Comparison of ENCODE assay signal across 1 fruit fly cellular context in genomic region chr3R:20782104-20782654, dm6.
TF ChIP-seq lines count a peak whose summit lies in the region.

No protein-coding gene starts in this region.

TF ChIP-seq in whole organism, prepupa, 60 proteins besides CTCF, POLR2A, EP300 and RAD21 (continued from another document):
- TF ChIP-seq Eip93F (GFP tag; optimal IDR thresholded peaks at IDR 0.05; lab: Kevin White, UChicago) (peak; percentile 19), topi (GFP tag; optimal IDR thresholded peaks at IDR 0.05; lab: Kevin White, UChicago) (peak; percentile 75), CG34406 (GFP tag; optimal IDR thresholded peaks at IDR 0.05; lab: Kevin White, UChicago) (peak; percentile 87), Hr39 (GFP tag; optimal IDR thresholded peaks at IDR 0.05; lab: Kevin White, UChicago) (peak; percentile 77), CG31627 (GFP tag; optimal IDR thresholded peaks at IDR 0.05; lab: Kevin White, UChicago) (peak; percentile 78), Sox102F (GFP tag; optimal IDR thresholded peaks at IDR 0.05; lab: Kevin White, UChicago) (peak; percentile 64), achi (GFP tag; optimal IDR thresholded peaks at IDR 0.05; lab: Kevin White, UChicago) (peak; percentile 91), CG8119 (GFP tag; IDR thresholded peaks at IDR 0.05; lab: Robert Waterston, UW) (peak; percentile 80), Ets96B (tag; optimal IDR thresholded peaks at IDR 0.05; lab: Kevin White, UChicago) (peak; percentile 94), eg (GFP tag; IDR thresholded peaks at IDR 0.05; lab: Robert Waterston, UW) (peak; percentile 88), Eip78C (GFP tag; lab: Kevin White, UChicago) (peak; percentile 94), CG3032 (tag; optimal IDR thresholded peaks at IDR 0.05; lab: Kevin White, UChicago) (peak; percentile 96), fd85E (GFP tag; optimal IDR thresholded peaks at IDR 0.05; lab: Kevin White, UChicago) (no peak), Sox14 (GFP tag; optimal IDR thresholded peaks at IDR 0.05; lab: Kevin White, UChicago) (peak; percentile 78), acj6 (GFP tag; optimal IDR thresholded peaks at IDR 0.05; lab: Kevin White, UChicago) (peak; percentile 92), CG16779 (tag; optimal IDR thresholded peaks at IDR 0.05; lab: Kevin White, UChicago) (peak; percentile 76), Met (GFP tag; optimal IDR thresholded peaks at IDR 0.05; lab: Kevin White, UChicago) (peak; percentile 74), Eip75B (GFP tag; optimal IDR thresholded peaks at IDR 0.05; lab: Kevin White, UChicago) (peak; percentile 80), Smox (GFP tag; optimal IDR thresholded peaks at IDR 0.05; lab: Kevin White, UChicago) (peak; percentile 68), Blimp-1 (GFP tag; optimal IDR thresholded peaks at IDR 0.05; lab: Kevin White, UChicago) (peak; percentile 76), CG8632 (GFP tag; optimal IDR thresholded peaks at IDR 0.05; lab: Kevin White, UChicago) (peak; percentile 90), Ets21C (GFP tag; optimal IDR thresholded peaks at IDR 0.05; lab: Kevin White, UChicago) (peak; percentile 59), CG8319 (GFP tag; optimal IDR thresholded peaks at IDR 0.05; lab: Kevin White, UChicago) (peak; percentile 78), CG1621 (tag; optimal IDR thresholded peaks at IDR 0.05; lab: Kevin White, UChicago) (peak; percentile 78), ss (GFP tag; optimal IDR thresholded peaks at IDR 0.05; lab: Kevin White, UChicago) (peak; percentile 85 to 87), CG6854 (GFP tag; optimal IDR thresholded peaks at IDR 0.05; lab: Kevin White, UChicago) (peak; percentile 29), lz (GFP tag; optimal IDR thresholded peaks at IDR 0.05; lab: Kevin White, UChicago) (peak; percentile 82), CG11902 (GFP tag; optimal IDR thresholded peaks at IDR 0.05; lab: Kevin White, UChicago) (peak; percentile 70), CG6163 (GFP tag; IDR thresholded peaks at IDR 0.05; lab: Robert Waterston, UW) (peak; percentile 88), spab (GFP tag; optimal IDR thresholded peaks at IDR 0.05; lab: Kevin White, UChicago) (peak; percentile 91), CG11294 (GFP tag; IDR thresholded peaks at IDR 0.05; lab: Robert Waterston, UW) (peak; percentile 75), OdsH (GFP tag; optimal IDR thresholded peaks at IDR 0.05; lab: Kevin White, UChicago) (peak; percentile 92), Lpt (GFP tag; optimal IDR thresholded peaks at IDR 0.05; lab: Kevin White, UChicago) (peak; percentile 84), esn (GFP tag; optimal IDR thresholded peaks at IDR 0.05; lab: Kevin White, UChicago) (peak; percentile 87), Hr4 (GFP tag; optimal IDR thresholded peaks at IDR 0.05; lab: Kevin White, UChicago) (peak; percentile 80), dsx (GFP tag; optimal IDR thresholded peaks at IDR 0.05; lab: Kevin White, UChicago; ENCODE audit: poor library complexity, severe bottlenecking) (peak; percentile 89)
